Fruit fly (Drosophila melanogaster) whole organism, embryonic: Measurements from ENCODE around the gene esg.
A peak's percentile ranks its signal among the peaks of the same experiment; 100 is the strongest.

Experiments
- B-H2 ChIP-seq: fragments of 200-800 bp; sonication (Bioruptor generic); optimal IDR thresholded peaks from 2 replicates; lab custom pipeline; 2018; ENCODE audit warnings: missing biosample characterization, mild to moderate bottlenecking, missing genetic modification characterization
- Blimp-1 ChIP-seq: fragments of 200-800 bp; sonication (Bioruptor generic); optimal IDR thresholded peaks from 3 replicates; lab custom pipeline; 2018; ENCODE audit warnings: missing biosample characterization, missing genetic modification characterization, mild to moderate bottlenecking, moderate library complexity, missing genetic modification reagents
- C15 ChIP-seq: fragments of 200-800 bp; sonication (Bioruptor generic); IDR thresholded peaks from 3 replicates; pipeline ENCODE4 v1.3.6; 2022; ENCODE audit warnings: missing biosample characterization, missing genetic modification characterization
- CG10274 ChIP-seq: fragments of 200-800 bp; sonication (Bioruptor generic); optimal IDR thresholded peaks from 3 replicates; lab custom pipeline; 2017; ENCODE audit warnings: missing biosample characterization, mild to moderate bottlenecking, missing genetic modification characterization
- CG10959 ChIP-seq: fragments of 200-800 bp; sonication (Bioruptor generic); IDR thresholded peaks from 2 replicates; pipeline ENCODE4 v1.3.6; 2022; ENCODE audit warnings: missing biosample characterization, missing genetic modification characterization
- CG12071 ChIP-seq: fragments of 200-800 bp; sonication (Bioruptor generic); optimal IDR thresholded peaks from 3 replicates; lab custom pipeline; 2018; ENCODE audit warnings: missing biosample characterization, mild to moderate bottlenecking, missing genetic modification characterization
- CG15073 ChIP-seq: fragments of 200-800 bp; sonication (Bioruptor generic); optimal IDR thresholded peaks from 2 replicates; lab custom pipeline; 2016; ENCODE audit warnings: missing biosample characterization, missing genetic modification characterization
- CG15479 ChIP-seq: fragments of 200-800 bp; sonication (Bioruptor generic); optimal IDR thresholded peaks from 3 replicates; lab custom pipeline; 2019; ENCODE audit warnings: missing biosample characterization, mild to moderate bottlenecking, missing genetic modification characterization, moderate library complexity
- CG15696 ChIP-seq: fragments of 200-800 bp; sonication (Bioruptor generic); optimal IDR thresholded peaks from 2 replicates; lab custom pipeline; 2019; ENCODE audit warnings: missing biosample characterization, mild to moderate bottlenecking, missing genetic modification characterization, moderate library complexity
- CG1603 ChIP-seq: fragments of 200-800 bp; sonication (Bioruptor generic); optimal IDR thresholded peaks from 2 replicates; lab custom pipeline; 2019; ENCODE audit warnings: missing biosample characterization, mild to moderate bottlenecking, missing genetic modification characterization, moderate library complexity
- CG17186 ChIP-seq: fragments of 200-800 bp; sonication (Bioruptor generic); optimal IDR thresholded peaks from 3 replicates; lab custom pipeline; 2017; ENCODE audit warnings: missing biosample characterization, missing genetic modification reagents, missing genetic modification characterization
- CG17328 ChIP-seq: fragments of 200-800 bp; sonication (Bioruptor generic); IDR thresholded peaks from 2 replicates; pipeline ENCODE4 v1.3.6; 2022; ENCODE audit warnings: missing biosample characterization, missing genetic modification characterization
- CG30020 ChIP-seq: fragments of 200-800 bp; optimal IDR thresholded peaks from 2 replicates; lab custom pipeline; 2019; ENCODE audit warnings: missing biosample characterization, mild to moderate bottlenecking, missing genetic modification characterization, moderate library complexity
- CG3726 ChIP-seq: fragments of 200-800 bp; sonication (Bioruptor generic); IDR thresholded peaks from 3 replicates; pipeline ENCODE4, ENCODE4 v1.3.6; 2022; ENCODE audit warnings: missing biosample characterization, missing genetic modification characterization
- CG4617 ChIP-seq: fragments of 200-800 bp; sonication (Bioruptor generic); optimal IDR thresholded peaks from 3 replicates; lab custom pipeline; 2016; ENCODE audit warnings: missing biosample characterization, missing genetic modification characterization, borderline replicate concordance
- CG5180 ChIP-seq: fragments of 200-800 bp; sonication (Bioruptor generic); optimal IDR thresholded peaks from 3 replicates; lab custom pipeline; 2017; ENCODE audit warnings: missing biosample characterization, missing genetic modification characterization, mild to moderate bottlenecking, moderate library complexity, missing genetic modification reagents
- CG6854 ChIP-seq: fragments of 200-800 bp; sonication (Bioruptor generic); optimal IDR thresholded peaks from 3 replicates; lab custom pipeline; 2017; ENCODE audit warnings: missing biosample characterization, mild to moderate bottlenecking, missing genetic modification characterization
- CG7556 ChIP-seq: fragments of 200-800 bp; sonication (Bioruptor generic); optimal IDR thresholded peaks from 2 replicates; lab custom pipeline; 2017; ENCODE audit warnings: missing biosample characterization, mild to moderate bottlenecking, missing genetic modification characterization
- CG7745 ChIP-seq: fragments of 200-800 bp; sonication (Bioruptor generic); optimal IDR thresholded peaks from 2 replicates; lab custom pipeline; 2018; ENCODE audit warnings: missing biosample characterization, mild to moderate bottlenecking, missing genetic modification characterization, moderate library complexity
- CG7786 ChIP-seq: fragments of 200-800 bp; sonication (Bioruptor generic); optimal IDR thresholded peaks from 2 replicates; lab custom pipeline; 2016; ENCODE audit warnings: missing biosample characterization, missing genetic modification characterization
- CG8388 ChIP-seq: fragments of 200-800 bp; sonication (Bioruptor generic); optimal IDR thresholded peaks from 2 replicates; lab custom pipeline; 2019; ENCODE audit warnings: missing biosample characterization, mild to moderate bottlenecking, missing genetic modification characterization, moderate library complexity
- CG9609 ChIP-seq: fragments of 200-800 bp; sonication (Bioruptor generic); optimal IDR thresholded peaks from 3 replicates; lab custom pipeline; 2016; ENCODE audit warnings: missing biosample characterization, missing genetic modification characterization
- CG9932 ChIP-seq: fragments of 200-800 bp; sonication (Bioruptor generic); IDR thresholded peaks from 2 replicates; pipeline ENCODE4 v1.3.6; 2022; ENCODE audit warnings: missing biosample characterization, missing genetic modification characterization
- CkIIα-i1 ChIP-seq: fragments of 200-800 bp; sonication (Bioruptor generic); IDR thresholded peaks from 2 replicates; pipeline ENCODE4 v1.3.6; 2022; ENCODE audit warnings: missing biosample characterization, missing genetic modification characterization
- Elba2 ChIP-seq: fragments of 200-800 bp; sonication (Bioruptor generic); optimal IDR thresholded peaks from 3 replicates; lab custom pipeline; 2016; ENCODE audit warnings: missing biosample characterization, missing genetic modification characterization
- HmgD ChIP-seq: fragments of 200-800 bp; sonication (Bioruptor generic); optimal IDR thresholded peaks from 3 replicates; lab custom pipeline; 2016; ENCODE audit warnings: missing biosample characterization, missing genetic modification characterization
- Hmr ChIP-seq: fragments of 200-800 bp; sonication (Bioruptor generic); optimal IDR thresholded peaks from 3 replicates; lab custom pipeline; 2017; ENCODE audit warnings: mild to moderate bottlenecking, missing biosample characterization, missing genetic modification reagents, missing genetic modification characterization
- MESR4 ChIP-seq: fragments of 200-800 bp; sonication (Bioruptor generic); optimal IDR thresholded peaks from 2 replicates; lab custom pipeline; 2018; ENCODE audit warnings: missing biosample characterization, mild to moderate bottlenecking, missing genetic modification characterization, moderate library complexity
- NC2α ChIP-seq: fragments of 200-800 bp; sonication (Bioruptor generic); optimal IDR thresholded peaks from 2 replicates; lab custom pipeline; 2016; ENCODE audit warnings: missing biosample characterization, missing genetic modification characterization
- Nf-YA ChIP-seq: fragments of 200-800 bp; sonication (Bioruptor generic); IDR thresholded peaks from 2 replicates; pipeline ENCODE4 v1.3.6; 2022; ENCODE audit warnings: missing biosample characterization, missing genetic modification characterization
- Spps ChIP-seq: fragments of 200-800 bp; sonication (Bioruptor generic); optimal IDR thresholded peaks from 2 replicates; lab custom pipeline; 2018; ENCODE audit warnings: missing biosample characterization, mild to moderate bottlenecking, missing genetic modification characterization
- Ssrp ChIP-seq: fragments of 200-800 bp; sonication (Bioruptor generic); optimal IDR thresholded peaks from 2 replicates; lab custom pipeline; 2018; ENCODE audit warnings: missing biosample characterization, mild to moderate bottlenecking, missing genetic modification characterization, moderate library complexity
- ara ChIP-seq: fragments of 200-800 bp; sonication (Bioruptor generic); IDR thresholded peaks from 2 replicates; pipeline ENCODE4 v1.3.6; 2022; ENCODE audit warnings: missing biosample characterization, missing genetic modification characterization
- dimm ChIP-seq: fragments of 200-800 bp; sonication (Bioruptor generic); IDR thresholded peaks from 2 replicates; pipeline ENCODE4 v1.3.6; 2022; ENCODE audit warnings: missing biosample characterization, missing genetic modification characterization
- dmrt11E ChIP-seq: fragments of 200-800 bp; sonication (Bioruptor generic); optimal IDR thresholded peaks from 3 replicates; lab custom pipeline; 2018; ENCODE audit warnings: missing biosample characterization, mild to moderate bottlenecking, missing genetic modification characterization, moderate library complexity
- dysf ChIP-seq: fragments of 200-800 bp; sonication (Bioruptor generic); IDR thresholded peaks from 3 replicates; pipeline ENCODE4 v1.3.6; 2022; ENCODE audit warnings: missing biosample characterization, missing genetic modification characterization
- ems ChIP-seq: fragments of 200-800 bp; sonication (Bioruptor generic); optimal IDR thresholded peaks from 3 replicates; lab custom pipeline; 2016; ENCODE audit warnings: missing biosample characterization, missing genetic modification characterization
- eyg ChIP-seq: fragments of 200-800 bp; sonication (Bioruptor generic); optimal IDR thresholded peaks from 3 replicates; lab custom pipeline; 2016; ENCODE audit warnings: missing biosample characterization, missing genetic modification characterization
- ham ChIP-seq: fragments of 200-800 bp; sonication (Bioruptor generic); IDR thresholded peaks from 2 replicates; pipeline ENCODE4 v1.3.6; 2022; ENCODE audit warnings: missing biosample characterization, missing genetic modification characterization
- hbn ChIP-seq: fragments of 200-800 bp; sonication (Bioruptor generic); IDR thresholded peaks from 2 replicates; pipeline ENCODE4 v1.3.6; 2022; ENCODE audit warnings: missing biosample characterization, missing genetic modification characterization; ENCODE audit not compliant: partially characterized antibody
- jigr1 ChIP-seq: fragments of 200-800 bp; sonication (Bioruptor generic); IDR thresholded peaks from 3 replicates; pipeline ENCODE4 v1.3.6; 2022; ENCODE audit warnings: missing biosample characterization, missing genetic modification characterization
- kah ChIP-seq: fragments of 200-800 bp; sonication (Bioruptor generic); optimal IDR thresholded peaks from 2 replicates; lab custom pipeline; 2018; ENCODE audit warnings: missing biosample characterization, mild to moderate bottlenecking, missing genetic modification characterization
- ken ChIP-seq: fragments of 200-800 bp; sonication (Bioruptor generic); IDR thresholded peaks from 3 replicates; pipeline ENCODE4 v1.3.6; 2022; ENCODE audit warnings: missing biosample characterization, missing genetic modification characterization
- luna ChIP-seq: fragments of 200-800 bp; sonication (Bioruptor generic); optimal IDR thresholded peaks from 2 replicates; lab custom pipeline; 2016; ENCODE audit warnings: missing biosample characterization, missing genetic modification characterization
- otp ChIP-seq: fragments of 200-800 bp; sonication (Bioruptor generic); IDR thresholded peaks from 3 replicates; pipeline ENCODE4, ENCODE4 v1.3.6; 2022; ENCODE audit warnings: missing biosample characterization, missing genetic modification characterization
- pnt ChIP-seq: fragments of 200-800 bp; sonication (Bioruptor generic); optimal IDR thresholded peaks from 3 replicates; lab custom pipeline; 2016; ENCODE audit warnings: missing biosample characterization, missing genetic modification characterization
- prd ChIP-seq, 3 experiments: fragments of >200 bp in 2 of 3; fragments of 200-800 bp in 1 of 3; sonication (Bioruptor generic) in 1 of 3; optimal IDR thresholded peaks in 2 of 3; IDR thresholded peaks in 1 of 3; 2 replicates in 2 of 3; 3 replicates in 1 of 3; pipeline versions ENCODE4 v1.3.6 to Lab custom; 2017 to 2022; ENCODE audit warnings: missing biosample characterization in 1 of 3, missing genetic modification characterization in 1 of 3
- toy ChIP-seq: fragments of 200-800 bp; sonication (Bioruptor generic); IDR thresholded peaks from 2 replicates; pipeline ENCODE4 v1.3.6; 2022; ENCODE audit warnings: missing biosample characterization, missing genetic modification characterization
- unc-4 ChIP-seq: fragments of 200-800 bp; sonication (Bioruptor generic); IDR thresholded peaks from 2 replicates; pipeline ENCODE4 v1.3.6; 2022; ENCODE audit warnings: missing biosample characterization, missing genetic modification characterization; ENCODE audit not compliant: partially characterized antibody
- vvl ChIP-seq: fragments of 200-800 bp; sonication (Bioruptor generic); IDR thresholded peaks from 2 replicates; pipeline ENCODE4 v1.3.6; 2022; ENCODE audit warnings: missing biosample characterization, missing genetic modification characterization

Gene esg

dm6 chr2L:15325555-15326285 is 7.9 kb upstream of the esg start (continued):
- TF ChIP-seq eyg (no peak), otp (GFP tag; lab: Robert Waterston, UW) (no peak), vvl (GFP tag; lab: Robert Waterston, UW) (no peak), CG15696 (tag; lab: Kevin White, UChicago) (no peak), CG17186 (no peak), CG7556 (GFP tag; lab: Kevin White, UChicago) (no peak), CG15479 (GFP tag; lab: Kevin White, UChicago) (peak; percentile 62), luna (GFP tag; lab: Kevin White, UChicago) (no peak), CG5180 (GFP tag; lab: Kevin White, UChicago) (no peak), CG6854 (GFP tag; lab: Kevin White, UChicago) (no peak), CG9932 (no peak), ken (no peak), B-H2 (no peak), dimm (GFP tag; lab: Robert Waterston, UW) (no peak), prd (optimal IDR thresholded peaks at IDR 0.05; lab: Kevin White, UChicago) (no peak), prd (GFP tag; IDR thresholded peaks at IDR 0.05; lab: Robert Waterston, UW) (peak; percentile 20; the same call in 1 of the 3 replicates), CG4617 (GFP tag; lab: Kevin White, UChicago) (no peak), pnt (GFP tag; lab: Kevin White, UChicago) (no peak), CG15073 (GFP tag; lab: Kevin White, UChicago) (no peak), CG30020 (tag; lab: Kevin White, UChicago) (no peak), HmgD (no peak), Nf-YA (GFP tag; lab: Robert Waterston, UW) (no peak), Spps (tag; lab: Kevin White, UChicago) (no peak), CG9609 (GFP tag; lab: Kevin White, UChicago) (no peak), ems (GFP tag; lab: Kevin White, UChicago) (no peak), ham (GFP tag; lab: Robert Waterston, UW) (no peak), toy (GFP tag; lab: Robert Waterston, UW) (no peak), C15 (GFP tag; lab: Robert Waterston, UW) (no peak), dmrt11E (peak; percentile 53), hbn (no peak), CG12071 (GFP tag; lab: Kevin White, UChicago) (no peak), dysf (GFP tag; lab: Robert Waterston, UW) (no peak), CG17328 (peak; percentile 40; the same call in 1 of the 2 replicates), CG7786 (GFP tag; lab: Kevin White, UChicago) (no peak), CkIIα-i1 (no peak), Hmr (GFP tag; lab: Kevin White, UChicago) (no peak), kah (GFP tag; lab: Kevin White, UChicago) (no peak), CG7745 (tag; lab: Kevin White, UChicago) (no peak), jigr1 (GFP tag; lab: Robert Waterston, UW) (no peak), CG10959 (no peak), MESR4 (no peak), Blimp-1 (GFP tag; lab: Kevin White, UChicago) (no peak), Elba2 (GFP tag; lab: Kevin White, UChicago) (no peak), CG10274 (GFP tag; lab: Kevin White, UChicago) (no peak), NC2α (GFP tag; lab: Kevin White, UChicago) (no peak), ara (no peak), Ssrp (tag; lab: Kevin White, UChicago) (no peak), CG1603 (tag; lab: Kevin White, UChicago) (peak; percentile 14), CG8388 (GFP tag; lab: Kevin White, UChicago) (no peak), CG3726 (GFP tag; lab: Robert Waterston, UW) (no peak), unc-4 (GFP tag; lab: Robert Waterston, UW) (no peak)
